Worm (Caenorhabditis elegans) whole organism, mixed stage, embryonic: Measurements from ENCODE around the gene mam-4.

Experiments used
- M03D4.4 ChIP-seq: sonication (generic microtip); optimal IDR thresholded peaks from 2 replicates; lab custom pipeline; 2017; ENCODE audit warnings: mild to moderate bottlenecking, missing genetic modification characterization, missing compliant biosample characterization
- nhr-28 ChIP-seq: fragments of 150-350 bp; optimal IDR thresholded peaks from 2 replicates; lab custom pipeline; 2014; ENCODE audit warnings: missing biosample characterization, missing genetic modification characterization
- snpc-4 ChIP-seq: fragments of 150-350 bp; optimal IDR thresholded peaks from 2 replicates; lab custom pipeline; 2014; ENCODE audit warnings: missing biosample characterization, missing genetic modification characterization

ce11 chrV:11199497-11199896, 48.4 kb upstream of the mam-4 start:
- TF ChIP-seq nhr-28 (tag; lab: Kevin White, UChicago): no peak
- no peak for TF ChIP-seq M03D4.4 (tag; lab: Kevin White, UChicago)
- no peak for TF ChIP-seq snpc-4 (tag; lab: Kevin White, UChicago)
